Worm (Caenorhabditis elegans): ENCODE results near the gene lido-10.

Gene lido-10

DNA sequence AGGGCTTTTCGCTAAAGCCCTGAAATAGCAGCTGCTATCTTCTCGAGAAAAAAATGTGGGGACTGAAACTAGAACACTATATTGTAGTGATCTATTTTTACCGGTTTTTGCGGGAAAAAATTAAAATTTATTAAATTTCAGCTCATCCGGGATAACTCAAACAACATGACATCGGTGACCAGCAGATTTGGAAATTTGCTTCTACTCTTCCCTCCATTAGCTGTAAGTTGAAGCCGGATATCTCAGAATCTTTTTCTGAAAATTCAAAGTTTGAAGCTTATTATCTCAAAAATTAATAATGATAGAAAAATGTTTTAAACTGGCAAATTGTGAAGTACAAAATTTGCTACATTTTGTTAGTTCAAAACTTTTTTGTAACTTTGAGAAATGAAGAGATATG is 17.9 kb upstream of the lido-10 start:
- TF ChIP-seq him-1 (tag; optimal IDR thresholded peaks at IDR 0.05) (no peak), dao-5 (tag; optimal IDR thresholded peaks at IDR 0.05) (no peak), W03F9.2 (tag; optimal IDR thresholded peaks at IDR 0.05) (no peak)

DNA sequence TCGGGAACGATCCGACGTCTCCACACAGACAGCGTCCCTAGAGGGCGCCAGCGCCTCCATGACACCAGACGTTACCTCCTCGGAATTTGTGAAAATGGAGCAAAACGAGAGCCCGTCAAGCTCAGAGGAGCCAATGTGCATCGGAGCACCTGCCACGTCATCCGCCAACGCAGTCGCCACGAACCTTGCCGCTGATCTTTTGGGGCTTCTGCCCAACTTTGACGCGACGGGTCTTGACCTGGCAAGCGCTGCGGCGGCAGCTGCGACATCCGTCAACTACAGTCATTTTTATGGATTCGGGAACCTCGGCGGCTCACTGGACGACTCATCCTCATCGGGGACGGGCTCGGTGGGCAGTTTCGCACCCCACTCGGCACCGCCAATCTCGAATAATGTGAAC is 16.9 kb upstream of the lido-10 start:
- TF ChIP-seq him-1 (tag; optimal IDR thresholded peaks at IDR 0.05) (no peak), dao-5 (tag; optimal IDR thresholded peaks at IDR 0.05) (no peak), W03F9.2 (tag; optimal IDR thresholded peaks at IDR 0.05) (no peak)

DNA sequence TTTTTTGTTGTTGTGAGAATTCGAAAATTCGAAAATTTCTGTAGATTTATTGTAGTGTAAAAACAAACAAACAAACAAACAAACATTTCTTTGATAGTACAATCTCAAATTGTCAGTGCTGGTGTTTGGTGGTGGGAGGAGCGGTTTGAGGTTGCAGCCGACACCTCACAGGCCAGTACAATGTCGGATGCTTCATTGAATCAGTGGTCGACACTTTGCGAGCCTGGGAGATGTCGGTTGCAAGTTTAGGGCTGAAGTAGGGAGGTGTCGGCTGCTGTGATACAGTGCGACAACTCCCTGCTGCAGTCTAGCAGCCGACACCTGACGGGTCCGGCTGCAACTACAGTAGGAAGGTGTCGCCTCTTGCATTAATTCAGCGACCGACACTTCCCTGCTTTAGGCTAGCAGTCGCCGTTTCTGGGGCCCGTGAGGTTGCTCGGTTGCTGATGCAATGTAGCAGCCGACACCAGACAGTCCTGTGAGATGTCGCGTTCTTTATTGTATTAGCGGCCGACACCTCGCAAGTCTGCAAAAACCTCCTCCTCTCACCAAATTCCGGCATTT is 16.3 kb upstream of the lido-10 start:
- TF ChIP-seq dao-5 (tag; optimal IDR thresholded peaks at IDR 0.05) (no peak), him-1 (tag; optimal IDR thresholded peaks at IDR 0.05) (no peak), W03F9.2 (tag; optimal IDR thresholded peaks at IDR 0.05) (no peak)

DNA sequence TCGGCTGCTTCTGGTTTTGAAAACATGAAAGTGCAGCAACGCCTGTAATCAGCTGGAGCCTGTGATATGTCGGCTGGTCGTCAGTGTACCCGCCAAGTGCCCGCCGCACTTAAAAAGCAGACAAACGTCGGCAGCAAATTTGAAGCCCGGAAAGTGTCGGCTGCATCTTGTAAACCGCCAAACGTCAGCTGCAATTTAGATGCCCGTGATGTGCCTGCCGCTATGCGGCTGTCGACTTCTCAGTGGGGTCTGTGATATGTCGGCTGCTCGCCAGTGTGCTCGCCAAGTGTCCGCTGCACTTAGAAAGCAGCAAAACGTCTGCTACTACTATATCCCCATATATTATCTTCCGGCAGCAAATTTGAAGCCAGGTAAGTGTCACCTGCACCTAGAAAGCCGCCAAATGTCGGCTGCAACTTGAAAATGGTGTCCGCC is 15.2 kb upstream of the lido-10 start:
- TF ChIP-seq him-1 (tag; optimal IDR thresholded peaks at IDR 0.05) (no peak), dao-5 (tag; optimal IDR thresholded peaks at IDR 0.05) (no peak), W03F9.2 (tag; optimal IDR thresholded peaks at IDR 0.05) (no peak)

DNA sequence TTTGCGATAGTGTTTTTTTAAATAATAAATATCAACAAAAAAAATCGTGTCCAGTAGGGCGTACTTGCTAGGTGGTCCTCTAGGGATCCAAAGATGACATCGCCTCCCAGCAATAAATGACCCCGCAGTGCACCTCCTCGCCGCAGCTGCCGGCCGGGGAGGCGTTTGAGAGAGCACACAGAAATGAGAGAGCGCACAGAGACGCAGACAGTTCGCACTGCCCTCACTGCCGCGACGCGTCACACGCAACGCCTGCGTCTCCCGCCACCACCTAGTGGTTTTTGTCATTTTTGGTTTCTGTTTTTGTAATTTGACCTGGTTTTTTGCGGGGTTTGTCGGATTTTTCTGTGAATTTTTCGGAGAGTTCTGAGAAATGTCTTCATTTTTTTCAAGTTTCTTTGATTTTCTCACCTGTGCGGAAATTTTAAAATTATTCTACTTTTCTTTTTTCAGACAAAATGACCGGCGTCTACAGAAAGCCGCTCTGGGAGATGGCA is 14.4 kb upstream of the lido-10 start, which contains the start of gene lido-7:
Gene lido-7, plus strand, starts transcription at position 447 of the 497 bp plus-strand sequence.
- TF ChIP-seq him-1 (tag; optimal IDR thresholded peaks at IDR 0.05): peak; percentile 18
- no peak for TF ChIP-seq W03F9.2 (tag; optimal IDR thresholded peaks at IDR 0.05)

DNA sequence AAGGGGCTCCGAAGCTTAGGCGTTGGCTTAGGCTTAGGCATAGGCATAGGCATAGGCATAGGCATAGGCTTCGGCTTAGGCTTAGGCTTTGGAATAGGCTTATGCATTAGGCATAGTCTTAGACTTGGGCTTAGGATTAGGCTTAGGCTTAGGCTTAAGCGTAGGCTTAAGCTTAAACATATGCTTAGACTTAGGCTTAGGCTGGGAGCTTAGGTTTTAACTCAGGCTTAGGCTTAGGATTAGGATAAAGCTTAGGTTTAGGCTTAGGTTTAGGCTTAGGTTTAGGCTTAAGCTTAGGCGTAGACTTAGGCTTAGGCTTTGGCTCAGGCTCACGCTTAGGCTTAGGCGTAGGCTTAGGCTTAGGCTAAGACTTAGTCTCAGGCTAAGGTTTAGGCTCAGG is 12.2 kb upstream of the lido-10 start:
- no peak for TF ChIP-seq dao-5 (tag; optimal IDR thresholded peaks at IDR 0.05)
- TF ChIP-seq him-1 (tag; optimal IDR thresholded peaks at IDR 0.05): no peak
- no peak for TF ChIP-seq W03F9.2 (tag; optimal IDR thresholded peaks at IDR 0.05)

DNA sequence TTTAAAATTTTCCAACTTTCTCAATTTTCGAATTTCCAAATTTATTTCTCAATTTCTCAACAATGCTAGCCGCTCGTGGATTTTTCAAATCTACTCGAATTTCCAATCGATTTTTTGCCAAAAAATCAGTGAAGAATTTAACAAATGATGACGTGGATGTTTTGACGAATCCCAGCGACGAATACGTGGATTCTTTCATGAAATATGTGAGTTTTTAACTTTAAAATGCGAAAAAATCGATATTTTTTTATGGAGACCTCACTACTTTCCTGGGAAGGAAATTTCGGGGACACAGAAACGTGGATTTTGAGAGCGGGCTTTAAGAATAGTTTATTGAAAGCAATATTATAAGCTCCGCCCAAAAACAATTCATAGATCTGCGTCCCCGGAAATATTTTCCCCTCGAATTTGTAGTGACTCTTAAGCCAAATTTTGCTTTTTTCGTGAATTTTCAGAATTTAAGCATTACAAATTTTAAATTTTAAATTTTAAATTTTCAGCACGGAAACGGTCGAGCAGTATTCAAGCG is 10.7 kb upstream of the lido-10 start, which contains the start of gene K08A2.2:
Gene K08A2.2, plus strand, starts transcription at position 51 of the 529 bp plus-strand sequence.
- TF ChIP-seq him-1 (tag; optimal IDR thresholded peaks at IDR 0.05): no peak
- no peak for TF ChIP-seq dao-5 (tag; optimal IDR thresholded peaks at IDR 0.05)
- TF ChIP-seq W03F9.2 (tag; optimal IDR thresholded peaks at IDR 0.05): no peak

DNA sequence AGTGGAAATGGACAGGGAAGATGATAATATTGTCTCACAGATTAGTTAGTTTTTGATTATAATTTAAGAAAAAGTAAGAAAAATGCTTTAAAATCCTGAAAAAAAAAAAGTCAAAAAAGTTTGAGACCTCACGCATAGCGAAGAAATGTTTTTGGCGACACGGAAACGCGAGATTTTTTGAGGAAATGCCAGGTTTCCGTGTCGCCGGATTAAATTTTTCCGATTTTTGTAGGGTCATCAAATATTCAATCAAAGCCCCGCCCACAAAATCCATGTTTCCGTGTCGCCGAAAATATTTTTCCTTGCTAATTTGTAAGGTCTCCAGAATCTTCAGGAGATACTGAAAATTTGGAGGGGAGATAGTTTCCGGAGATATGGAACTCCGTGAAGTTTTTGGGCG is 10.0 kb upstream of the lido-10 start:
- TF ChIP-seq dao-5 (tag; optimal IDR thresholded peaks at IDR 0.05) (no peak), W03F9.2 (tag; optimal IDR thresholded peaks at IDR 0.05) (no peak), him-1 (tag; optimal IDR thresholded peaks at IDR 0.05) (no peak)

DNA sequence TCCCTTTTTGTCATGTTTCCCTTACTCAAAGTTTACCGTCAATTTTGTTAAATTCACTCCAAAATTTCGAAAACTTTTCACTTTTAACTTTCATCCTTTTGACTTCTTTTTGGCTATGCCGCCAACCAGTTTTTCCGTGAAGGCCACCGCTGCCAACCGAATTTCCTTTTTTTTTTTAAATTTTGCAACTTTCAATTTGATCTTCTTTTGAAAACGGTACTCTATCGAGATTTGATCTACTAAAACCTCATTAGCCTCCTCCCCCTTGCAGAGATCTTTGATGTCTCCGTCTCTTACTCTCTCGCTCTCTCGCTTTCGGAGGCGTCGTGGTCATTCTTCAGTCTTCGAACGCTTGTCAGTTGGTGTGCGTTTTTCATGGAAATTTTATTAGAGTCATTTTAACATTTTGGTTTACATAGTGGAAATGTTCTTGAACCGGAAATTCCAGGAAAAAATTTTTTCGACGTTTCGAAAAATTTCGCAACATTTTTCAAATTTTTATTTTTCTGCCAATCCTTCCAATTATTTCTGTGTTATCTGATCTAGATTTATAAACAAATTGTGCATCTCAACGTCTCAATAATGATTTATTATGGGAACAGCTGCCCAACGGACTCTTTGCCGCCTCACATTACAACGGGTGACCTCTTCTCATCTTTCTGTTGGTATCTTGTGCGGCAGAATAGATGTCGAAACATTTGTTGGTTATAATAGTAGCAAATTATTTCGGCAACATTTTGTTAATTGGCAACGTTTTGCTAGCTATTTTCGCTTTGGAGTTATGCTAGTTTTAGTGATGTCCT is 7.5 kb upstream of the lido-10 start:
- TF ChIP-seq W03F9.2 (tag; optimal IDR thresholded peaks at IDR 0.05): no peak
- TF ChIP-seq him-1 (tag; optimal IDR thresholded peaks at IDR 0.05): no peak
- TF ChIP-seq dao-5 (tag; optimal IDR thresholded peaks at IDR 0.05): no peak

DNA sequence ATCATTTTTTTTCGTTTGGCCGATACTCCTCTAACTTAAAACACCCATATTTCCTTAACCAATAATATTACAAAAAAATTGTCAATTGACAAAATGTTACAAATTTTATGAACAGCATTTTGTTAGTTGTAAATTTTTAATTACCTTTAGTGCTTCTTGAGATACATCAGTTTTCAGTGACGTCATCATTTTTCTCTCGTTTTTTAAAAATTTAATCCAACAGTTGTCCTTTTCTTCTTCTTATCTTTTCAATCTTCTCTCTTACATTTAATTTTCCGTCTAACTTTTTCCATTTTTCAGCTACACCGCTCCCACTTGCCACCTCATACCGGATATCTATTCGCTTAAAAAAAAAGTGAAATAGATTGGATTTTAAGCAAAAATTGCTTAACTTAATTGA is 5.6 kb upstream of the lido-10 start, which contains the start of gene lido-8:
Gene lido-8, plus strand, starts transcription at position 301 of the 400 bp plus-strand sequence.
- TF ChIP-seq W03F9.2 (tag; optimal IDR thresholded peaks at IDR 0.05): no peak
- TF ChIP-seq him-1 (tag; optimal IDR thresholded peaks at IDR 0.05): no peak
- no peak for TF ChIP-seq dao-5 (tag; optimal IDR thresholded peaks at IDR 0.05)

DNA sequence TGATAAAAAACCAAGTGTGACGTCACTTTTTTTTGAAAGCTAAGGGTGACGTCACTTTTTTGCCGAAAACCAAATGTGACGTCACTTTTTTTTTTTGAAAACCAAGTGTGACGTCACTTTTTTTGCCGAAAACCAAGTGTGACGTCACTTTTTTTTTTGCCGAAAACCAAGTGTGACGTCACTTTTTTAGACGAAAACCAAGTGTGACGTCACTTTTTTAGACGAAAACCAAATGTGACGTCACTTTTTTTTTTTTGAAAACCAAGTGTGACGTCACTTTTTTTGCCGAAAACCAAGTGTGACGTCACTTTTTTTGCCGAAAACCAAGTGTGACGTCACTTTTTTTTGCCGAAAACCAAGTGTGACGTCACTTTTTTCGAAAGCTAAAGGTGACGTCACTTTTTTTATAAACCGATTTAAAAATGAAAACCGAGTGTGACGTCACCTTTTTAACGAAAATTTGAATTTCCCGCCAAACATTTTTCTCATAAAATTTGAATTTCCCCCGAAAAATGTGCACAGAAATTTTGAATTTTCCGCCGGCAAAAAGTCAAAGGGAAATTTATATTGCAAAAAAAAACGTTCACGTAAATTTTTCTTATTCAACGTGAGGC is 4.4 kb upstream of the lido-10 start:
- no peak for TF ChIP-seq him-1 (tag; optimal IDR thresholded peaks at IDR 0.05)
- TF ChIP-seq dao-5 (tag; optimal IDR thresholded peaks at IDR 0.05): no peak
- TF ChIP-seq W03F9.2 (tag; optimal IDR thresholded peaks at IDR 0.05): no peak

DNA sequence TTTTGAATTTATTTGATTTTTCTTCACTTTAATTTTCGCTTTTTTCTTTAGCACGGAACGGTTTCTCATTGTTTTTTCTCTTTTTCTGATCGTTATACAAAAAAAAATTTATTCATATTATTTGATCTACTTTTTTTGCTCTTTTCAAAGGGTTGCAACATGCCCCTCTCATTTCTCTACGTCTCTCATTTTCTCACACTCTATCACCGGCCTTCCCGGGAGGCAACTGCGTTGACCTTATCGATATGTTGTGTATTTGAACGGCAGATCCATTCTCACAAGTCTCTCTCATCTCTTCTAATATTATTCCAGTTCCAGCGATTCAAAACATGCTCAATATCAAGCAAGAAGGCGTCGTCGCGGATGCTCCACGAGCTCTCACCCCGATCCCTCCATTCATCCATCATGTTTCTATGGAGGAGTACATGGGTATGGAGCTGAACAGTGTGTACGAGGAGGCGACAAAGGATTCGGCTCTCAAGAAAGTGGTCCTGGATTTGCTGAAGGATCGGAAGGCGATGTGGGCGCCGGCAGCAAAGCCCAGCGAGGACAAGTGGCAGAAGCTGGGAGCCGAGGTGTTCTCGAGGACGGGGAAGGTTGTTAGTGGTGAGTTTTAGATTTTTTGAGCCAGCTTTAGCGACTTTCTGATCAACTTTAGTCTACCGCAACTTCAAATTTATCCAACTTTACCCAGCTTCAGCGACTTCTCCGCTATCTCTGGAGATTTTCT is 1.6 kb upstream of the lido-10 start, which contains the start of gene lido-9:
Gene lido-9, plus strand, starts transcription at position 234 of the 730 bp plus-strand sequence.
- TF ChIP-seq dao-5 (tag; optimal IDR thresholded peaks at IDR 0.05) (no peak), W03F9.2 (tag; optimal IDR thresholded peaks at IDR 0.05) (no peak), him-1 (tag; optimal IDR thresholded peaks at IDR 0.05) (no peak)

DNA sequence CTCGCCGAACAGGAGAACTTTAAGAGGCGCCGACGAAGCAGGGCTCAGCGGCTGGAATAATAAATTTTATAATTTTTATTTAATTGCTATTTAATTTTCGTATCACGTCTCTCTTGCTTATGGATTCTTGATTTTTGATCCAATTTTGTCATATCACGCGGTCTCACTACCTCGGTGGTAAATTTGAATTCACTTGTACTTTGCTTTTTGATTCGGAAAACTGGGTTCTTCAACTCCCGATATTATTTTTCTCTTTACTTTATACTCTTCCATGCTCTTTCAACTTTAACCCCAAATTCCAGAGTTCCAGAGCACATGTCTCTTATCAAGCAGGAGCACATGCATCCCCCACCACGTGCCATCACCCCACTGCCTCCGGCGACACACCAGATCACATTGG is 1.4 kb downstream of the lido-10 start, which contains the start of gene lido-11:
Gene lido-11, plus strand, starts transcription at position 301 of the 400 bp plus-strand sequence.
- TF ChIP-seq him-1 (tag; optimal IDR thresholded peaks at IDR 0.05) (no peak), W03F9.2 (tag; optimal IDR thresholded peaks at IDR 0.05) (no peak), dao-5 (tag; optimal IDR thresholded peaks at IDR 0.05) (no peak)
